Worm (Caenorhabditis elegans) whole organism, L4/young adult: ENCODE measurements around the gene F47C12.13.

Experiments
- W03F9.2 ChIP-seq: fragments of 150-350 bp; optimal IDR thresholded peaks from 2 replicates; lab custom pipeline; 2014; ENCODE audit warnings: missing biosample characterization, missing genetic modification characterization
- dao-5 ChIP-seq: sonication (generic microtip); optimal IDR thresholded peaks from 2 replicates; lab custom pipeline; 2016; ENCODE audit warnings: missing genotype, missing genetic modification characterization, moderate library complexity, missing compliant biosample characterization

- TF ChIP-seq dao-5 (tag; lab: Kevin White, UChicago) (no peak), W03F9.2 (tag; lab: Kevin White, UChicago) (no peak)
These were observed 31.6 kb downstream of the F47C12.13 start, which contains the start of gene Y46C8AM.1 for ce11 chrIV:3962584-3962983.
